Fruit fly (Drosophila melanogaster) whole organism, embryonic: ENCODE measurements around the gene svp.

ENCODE experiments used
- Abd-B ChIP-seq: fragments of 200-800 bp; sonication (Bioruptor generic); optimal IDR thresholded peaks from 2 replicates; lab custom pipeline; 2018; ENCODE audit warnings: missing biosample characterization, mild to moderate bottlenecking, missing genetic modification characterization, moderate library complexity
- Blimp-1 ChIP-seq: fragments of 200-800 bp; sonication (Bioruptor generic); optimal IDR thresholded peaks from 3 replicates; lab custom pipeline; 2018; ENCODE audit warnings: missing biosample characterization, missing genetic modification characterization, mild to moderate bottlenecking, moderate library complexity, missing genetic modification reagents
- CG10267 ChIP-seq: fragments of 200-800 bp; sonication (Bioruptor generic); optimal IDR thresholded peaks from 2 replicates; lab custom pipeline; 2018; ENCODE audit warnings: missing biosample characterization, mild to moderate bottlenecking, missing genetic modification characterization, moderate library complexity
- CG12391 ChIP-seq: fragments of 200-800 bp; sonication (Bioruptor generic); optimal IDR thresholded peaks from 3 replicates; lab custom pipeline; 2018; ENCODE audit warnings: missing biosample characterization, mild to moderate bottlenecking, missing genetic modification characterization, moderate library complexity
- CG13123 ChIP-seq: fragments of 200-800 bp; sonication (Bioruptor generic); optimal IDR thresholded peaks from 2 replicates; lab custom pipeline; 2016; ENCODE audit warnings: missing biosample characterization, missing genetic modification characterization
- CG13296 ChIP-seq: fragments of 200-800 bp; sonication (Bioruptor generic); optimal IDR thresholded peaks from 3 replicates; lab custom pipeline; 2018; ENCODE audit warnings: missing biosample characterization, mild to moderate bottlenecking, missing genetic modification characterization
- CG15011 ChIP-seq: fragments of 200-800 bp; sonication (Bioruptor generic); optimal IDR thresholded peaks from 3 replicates; lab custom pipeline; 2018; ENCODE audit warnings: missing biosample characterization, mild to moderate bottlenecking, missing genetic modification characterization
- CG15514 ChIP-seq: fragments of 200-800 bp; sonication (Bioruptor generic); optimal IDR thresholded peaks from 3 replicates; lab custom pipeline; 2017; ENCODE audit warnings: missing biosample characterization, missing genetic modification characterization, mild to moderate bottlenecking, moderate library complexity, missing genetic modification reagents
- CG1603 ChIP-seq: fragments of 200-800 bp; sonication (Bioruptor generic); optimal IDR thresholded peaks from 2 replicates; lab custom pipeline; 2019; ENCODE audit warnings: missing biosample characterization, mild to moderate bottlenecking, missing genetic modification characterization, moderate library complexity
- CG17829 ChIP-seq: fragments of 200-800 bp; optimal IDR thresholded peaks from 2 replicates; lab custom pipeline; 2019; ENCODE audit warnings: missing biosample characterization, mild to moderate bottlenecking, missing genetic modification characterization, moderate library complexity
- CG2875 ChIP-seq: fragments of 200-800 bp; sonication (Bioruptor generic); optimal IDR thresholded peaks from 2 replicates; lab custom pipeline; 2017; ENCODE audit warnings: missing biosample characterization, mild to moderate bottlenecking, missing genetic modification characterization, missing genetic modification reagents
- CG30431 ChIP-seq: fragments of 200-800 bp; sonication (Bioruptor generic); optimal IDR thresholded peaks from 2 replicates; lab custom pipeline; 2017; ENCODE audit warnings: missing biosample characterization, missing genetic modification characterization
- CG4404 ChIP-seq: fragments of 200-800 bp; sonication (Bioruptor generic); IDR thresholded peaks from 2 replicates; pipeline ENCODE4 v1.3.6; 2022; ENCODE audit warnings: missing biosample characterization, missing genetic modification characterization
- CG4707 ChIP-seq: fragments of 200-800 bp; sonication (Bioruptor generic); optimal IDR thresholded peaks from 2 replicates; lab custom pipeline; 2018; ENCODE audit warnings: missing biosample characterization, mild to moderate bottlenecking, missing genetic modification characterization, moderate library complexity
- CG6654 ChIP-seq: fragments of 200-800 bp; sonication (Bioruptor generic); optimal IDR thresholded peaks from 2 replicates; lab custom pipeline; 2017; ENCODE audit warnings: missing biosample characterization, mild to moderate bottlenecking, missing genetic modification characterization
- CG6689 ChIP-seq: fragments of 200-800 bp; sonication (Bioruptor generic); IDR thresholded peaks from 2 replicates; pipeline ENCODE4 v1.3.6; 2022; ENCODE audit warnings: missing biosample characterization, missing genetic modification characterization
- CG8478 ChIP-seq: fragments of >200 bp; optimal IDR thresholded peaks from 2 replicates; lab custom pipeline; 2018
- CG8924 ChIP-seq: fragments of 200-800 bp; optimal IDR thresholded peaks from 3 replicates; lab custom pipeline; 2019; ENCODE audit warnings: missing biosample characterization, mild to moderate bottlenecking, missing genetic modification characterization, moderate library complexity
- CG9727 ChIP-seq: fragments of 200-800 bp; sonication (Bioruptor generic); optimal IDR thresholded peaks from 3 replicates; lab custom pipeline; 2017; ENCODE audit warnings: missing biosample characterization, mild to moderate bottlenecking, missing genetic modification characterization
- CG9817 ChIP-seq: fragments of 200-800 bp; sonication (Bioruptor generic); optimal IDR thresholded peaks from 2 replicates; lab custom pipeline; 2018; ENCODE audit warnings: missing biosample characterization, mild to moderate bottlenecking, missing genetic modification characterization, moderate library complexity
- CoRest ChIP-seq: fragments of 200-800 bp; sonication (Bioruptor generic); optimal IDR thresholded peaks from 3 replicates; lab custom pipeline; 2018; ENCODE audit warnings: missing biosample characterization, mild to moderate bottlenecking, missing genetic modification characterization, moderate library complexity
- E2f2 ChIP-seq: fragments of 200-800 bp; sonication (Bioruptor generic); IDR thresholded peaks from 2 replicates; pipeline ENCODE4 v1.3.6; 2022; ENCODE audit warnings: missing biosample characterization, missing genetic modification characterization
- Fer3 ChIP-seq: fragments of 200-800 bp; sonication (Bioruptor generic); optimal IDR thresholded peaks from 2 replicates; lab custom pipeline; 2018; ENCODE audit warnings: missing biosample characterization, mild to moderate bottlenecking, missing genetic modification characterization, moderate library complexity
- HLH54F ChIP-seq: fragments of 200-800 bp; sonication (Bioruptor generic); optimal IDR thresholded peaks from 3 replicates; lab custom pipeline; 2016; ENCODE audit warnings: missing biosample characterization, missing genetic modification characterization
- Sox102F ChIP-seq: fragments of 200-800 bp; sonication (Bioruptor generic); optimal IDR thresholded peaks from 2 replicates; lab custom pipeline; 2018; ENCODE audit warnings: missing biosample characterization, mild to moderate bottlenecking, missing genetic modification characterization, moderate library complexity
- TFAM ChIP-seq: fragments of 200-800 bp; sonication (Bioruptor generic); optimal IDR thresholded peaks from 2 replicates; lab custom pipeline; 2017; ENCODE audit warnings: missing biosample characterization, missing genetic modification characterization, inconsistent platforms
- ac ChIP-seq: fragments of 200-800 bp; sonication (Bioruptor generic); optimal IDR thresholded peaks from 3 replicates; lab custom pipeline; 2017; ENCODE audit warnings: missing biosample characterization, mild to moderate bottlenecking, missing genetic modification characterization
- amos ChIP-seq: fragments of 200-800 bp; sonication (Bioruptor generic); IDR thresholded peaks from 2 replicates; pipeline ENCODE4 v1.3.6; 2022; ENCODE audit warnings: missing biosample characterization, missing genetic modification characterization; ENCODE audit not compliant: partially characterized antibody
- az2 ChIP-seq: fragments of 200-800 bp; sonication (Bioruptor generic); optimal IDR thresholded peaks from 3 replicates; lab custom pipeline; 2016; ENCODE audit warnings: missing biosample characterization, missing genetic modification characterization
- ci ChIP-seq: fragments of 200-800 bp; sonication (Bioruptor generic); IDR thresholded peaks from 3 replicates; pipeline ENCODE4 v1.3.6; 2022; ENCODE audit warnings: missing biosample characterization, missing genetic modification characterization
- corto ChIP-seq: fragments of 200-800 bp; sonication (Bioruptor generic); optimal IDR thresholded peaks from 2 replicates; lab custom pipeline; 2016; ENCODE audit warnings: missing biosample characterization, mild to moderate bottlenecking, missing genetic modification characterization, moderate library complexity
- dmrt11E ChIP-seq: fragments of 200-800 bp; sonication (Bioruptor generic); optimal IDR thresholded peaks from 3 replicates; lab custom pipeline; 2018; ENCODE audit warnings: missing biosample characterization, mild to moderate bottlenecking, missing genetic modification characterization, moderate library complexity
- gro ChIP-seq: fragments of 200-800 bp; sonication (Bioruptor generic); optimal IDR thresholded peaks from 2 replicates; lab custom pipeline; 2016; ENCODE audit warnings: missing biosample characterization, missing genetic modification characterization
- jing ChIP-seq: fragments of 200-800 bp; sonication (Bioruptor generic); optimal IDR thresholded peaks from 2 replicates; lab custom pipeline; 2018; ENCODE audit warnings: missing biosample characterization, mild to moderate bottlenecking, missing genetic modification characterization
- lbe ChIP-seq: fragments of 200-800 bp; sonication (Bioruptor generic); optimal IDR thresholded peaks from 2 replicates; lab custom pipeline; 2016; ENCODE audit warnings: missing biosample characterization, mild to moderate bottlenecking, missing genetic modification characterization
- lilli ChIP-seq: fragments of 200-800 bp; sonication (Bioruptor generic); optimal IDR thresholded peaks from 3 replicates; lab custom pipeline; 2016; ENCODE audit warnings: missing biosample characterization, missing genetic modification characterization
- mld ChIP-seq: fragments of 200-800 bp; sonication (Bioruptor generic); IDR thresholded peaks from 3 replicates; pipeline ENCODE4 v1.3.6; 2022; ENCODE audit warnings: missing biosample characterization, missing genetic modification characterization; ENCODE audit not compliant: partially characterized antibody
- nom ChIP-seq: fragments of 200-800 bp; sonication (Bioruptor generic); optimal IDR thresholded peaks from 2 replicates; lab custom pipeline; 2017; ENCODE audit warnings: missing biosample characterization, missing genetic modification characterization, mild to moderate bottlenecking, moderate library complexity, missing genetic modification reagents
- otp ChIP-seq: fragments of 200-800 bp; sonication (Bioruptor generic); IDR thresholded peaks from 3 replicates; pipeline ENCODE4, ENCODE4 v1.3.6; 2022; ENCODE audit warnings: missing biosample characterization, missing genetic modification characterization
- pnt ChIP-seq: fragments of 200-800 bp; sonication (Bioruptor generic); optimal IDR thresholded peaks from 3 replicates; lab custom pipeline; 2016; ENCODE audit warnings: missing biosample characterization, missing genetic modification characterization
- sens-2 ChIP-seq: fragments of 200-800 bp; sonication (Bioruptor generic); IDR thresholded peaks from 2 replicates; pipeline ENCODE4 v1.3.6; 2022; ENCODE audit warnings: missing biosample characterization, missing genetic modification characterization
- tin ChIP-seq: fragments of 200-800 bp; sonication (Bioruptor generic); optimal IDR thresholded peaks from 3 replicates; lab custom pipeline; 2016; ENCODE audit warnings: missing biosample characterization, missing genetic modification characterization
- tio ChIP-seq: fragments of 200-800 bp; sonication (Bioruptor generic); optimal IDR thresholded peaks from 2 replicates; lab custom pipeline; 2017; ENCODE audit warnings: missing biosample characterization, missing genetic modification characterization, inconsistent platforms
- zen ChIP-seq: fragments of 200-800 bp; sonication (Bioruptor generic); optimal IDR thresholded peaks from 3 replicates; lab custom pipeline; 2018; ENCODE audit warnings: missing biosample characterization, mild to moderate bottlenecking, missing genetic modification characterization, moderate library complexity
- zfh2 ChIP-seq: fragments of 200-800 bp; sonication (Bioruptor generic); optimal IDR thresholded peaks from 2 replicates; lab custom pipeline; 2016; ENCODE audit warnings: missing biosample characterization, missing genetic modification characterization

Gene svp

dm6 chr3R:12314236-12314635 lies 55.7 kb downstream of the svp start (continued):
- peak; percentile 72 for TF ChIP-seq nom (GFP tag; lab: Kevin White, UChicago)
- TF ChIP-seq TFAM (GFP tag; lab: Kevin White, UChicago) = no peak
- TF ChIP-seq E2f2 (GFP tag; lab: Robert Waterston, UW) = 0 out of 2 replicates have a peak, but pooled peaks have one; percentile 9
- TF ChIP-seq Blimp-1 (GFP tag; lab: Kevin White, UChicago) = peak; percentile 7
- TF ChIP-seq CG30431 (GFP tag; lab: Kevin White, UChicago) = peak; percentile 29
- TF ChIP-seq lilli = peak; percentile 4
- peak; percentile 26 for TF ChIP-seq CG17829 (tag; lab: Kevin White, UChicago)
- no peak for TF ChIP-seq sens-2 (GFP tag; lab: Robert Waterston, UW)
- no peak for TF ChIP-seq CG9817 (tag; lab: Kevin White, UChicago)
- TF ChIP-seq amos (GFP tag; lab: Robert Waterston, UW) = no peak
- TF ChIP-seq zen (tag; lab: Kevin White, UChicago) = peak; percentile 18
- 0 out of 3 replicates have a peak, but pooled peaks have one; percentile 40 for TF ChIP-seq otp
- peak; percentile 7 for TF ChIP-seq CoRest (tag; lab: Kevin White, UChicago)
- peak; percentile 12 for TF ChIP-seq CG10267 (tag; lab: Kevin White, UChicago)
- TF ChIP-seq gro = no peak
- TF ChIP-seq Abd-B = no peak
- peak; percentile 87 for TF ChIP-seq corto (GFP tag; lab: Kevin White, UChicago)
- TF ChIP-seq CG4404 (GFP tag; lab: Robert Waterston, UW) = peak; percentile 47
- no peak for TF ChIP-seq Fer3 (tag; lab: Kevin White, UChicago)
- no peak for TF ChIP-seq CG13123 (GFP tag; lab: Kevin White, UChicago)
- TF ChIP-seq HLH54F = no peak
- TF ChIP-seq tio = peak; percentile 15
- peak; percentile 46 for TF ChIP-seq CG9727 (GFP tag; lab: Kevin White, UChicago)
- no peak for TF ChIP-seq CG8478
- no peak for TF ChIP-seq CG15514
- TF ChIP-seq dmrt11E (tag; lab: Kevin White, UChicago) = peak; percentile 75
- TF ChIP-seq zfh2 (GFP tag; lab: Kevin White, UChicago) = no peak
- peak; percentile 79 for TF ChIP-seq lbe (GFP tag; lab: Kevin White, UChicago)
- peak; percentile 10 for TF ChIP-seq CG8924 (tag; lab: Kevin White, UChicago)
- TF ChIP-seq jing (GFP tag; lab: Kevin White, UChicago) = peak; percentile 19
- no peak for TF ChIP-seq mld
- peak; percentile 18 for TF ChIP-seq Sox102F (GFP tag; lab: Kevin White, UChicago)
- TF ChIP-seq az2 = peak; percentile 46
- no peak for TF ChIP-seq CG6654 (GFP tag; lab: Kevin White, UChicago)
- peak; percentile 19 for TF ChIP-seq pnt (GFP tag; lab: Kevin White, UChicago)
- peak; percentile 49 for TF ChIP-seq CG6689 (GFP tag; lab: Robert Waterston, UW)
- TF ChIP-seq CG1603 (tag; lab: Kevin White, UChicago) = peak; percentile 9
- no peak for TF ChIP-seq CG15011 (GFP tag; lab: Kevin White, UChicago)
- peak; percentile 44 for TF ChIP-seq CG12391
- TF ChIP-seq ci (GFP tag; lab: Robert Waterston, UW) = peak; percentile 33; the same call in 1 of the 3 replicates
- TF ChIP-seq CG2875 (GFP tag; lab: Kevin White, UChicago) = peak; percentile 7
- TF ChIP-seq tin (GFP tag; lab: Kevin White, UChicago) = peak; percentile 24
- no peak for TF ChIP-seq CG4707
- TF ChIP-seq CG13296 = no peak
- TF ChIP-seq ac (GFP tag; lab: Kevin White, UChicago) = peak; percentile 2
